Worm (Caenorhabditis elegans) whole organism, young adult: ENCODE data around the gene rfth-1.

Source experiments
- B0019.2 ChIP-seq: fragments of 200-800 bp; sonication (Bioruptor generic); conservative IDR thresholded peaks from 2 replicates; pipeline ENCODE4 v1.3.6; 2022; ENCODE audit warnings: missing genetic modification reagents, missing genetic modification characterization, missing compliant biosample characterization
- C17E4.6 ChIP-seq: fragments of 200-800 bp; sonication (Bioruptor generic); IDR thresholded peaks from 2 replicates; pipeline ENCODE4 v1.3.6; 2022; ENCODE audit warnings: missing genetic modification reagents, missing genetic modification characterization, missing compliant biosample characterization
- D2030.7 ChIP-seq: fragments of 200-800 bp; sonication (Bioruptor generic); IDR thresholded peaks from 2 replicates; pipeline ENCODE4 v1.3.6; 2022; ENCODE audit warnings: missing genetic modification reagents, missing genetic modification characterization, missing compliant biosample characterization
- F10E7.11 ChIP-seq: sonication (generic microtip); optimal IDR thresholded peaks from 2 replicates; lab custom pipeline; 2017; ENCODE audit warnings: mild to moderate bottlenecking, missing genetic modification characterization, moderate library complexity, missing compliant biosample characterization
- F37B4.10 ChIP-seq: fragments of 200-800 bp; sonication (Bioruptor generic); IDR thresholded peaks from 2 replicates; pipeline ENCODE4 v1.3.6; 2022; ENCODE audit warnings: missing genetic modification characterization, missing compliant biosample characterization
- F49E8.2 ChIP-seq: sonication (generic microtip); optimal IDR thresholded peaks from 3 replicates; lab custom pipeline; 2017; ENCODE audit warnings: missing genetic modification characterization, mild to moderate bottlenecking, missing compliant biosample characterization, antibody characterized with exemption, moderate library complexity; ENCODE audit not compliant: insufficient read depth
- F57A8.1 ChIP-seq: fragments of 200-800 bp; sonication (Bioruptor generic); optimal IDR thresholded peaks from 2 replicates; lab custom pipeline; 2018; ENCODE audit warnings: mild to moderate bottlenecking, missing genetic modification characterization, moderate library complexity, missing compliant biosample characterization
- F57C9.4 ChIP-seq: sonication (generic microtip); optimal IDR thresholded peaks from 2 replicates; lab custom pipeline; 2017; ENCODE audit warnings: mild to moderate bottlenecking, missing genetic modification characterization, missing compliant biosample characterization
- K12H6.12 ChIP-seq: fragments of 200-800 bp; sonication (Bioruptor generic); optimal IDR thresholded peaks from 2 replicates; lab custom pipeline; 2018; ENCODE audit warnings: mild to moderate bottlenecking, missing genetic modification characterization, missing compliant biosample characterization
- T07F8.4 ChIP-seq: sonication (generic microtip); optimal IDR thresholded peaks from 2 replicates; lab custom pipeline; 2016; ENCODE audit warnings: mild to moderate bottlenecking, missing genetic modification characterization, moderate library complexity, missing compliant biosample characterization
- Y53F4B.3 ChIP-seq: fragments of 200-800 bp; sonication (Bioruptor generic); IDR thresholded peaks from 2 replicates; pipeline ENCODE4 v1.3.6; 2022; ENCODE audit warnings: missing genetic modification reagents, missing genetic modification characterization, missing compliant biosample characterization
- Y95B8A.8 ChIP-seq: fragments of 200-800 bp; sonication (Bioruptor generic); IDR thresholded peaks from 2 replicates; pipeline ENCODE4 v1.3.6; 2022; ENCODE audit warnings: missing genetic modification reagents, missing genetic modification characterization, missing compliant biosample characterization
- ZK185.1 ChIP-seq: sonication (generic microtip); optimal IDR thresholded peaks from 2 replicates; lab custom pipeline; 2016; ENCODE audit warnings: mild to moderate bottlenecking, missing genetic modification characterization, missing compliant biosample characterization; ENCODE audit not compliant: poor library complexity, severe bottlenecking
- ama-1 ChIP-seq, 3 experiments: fragments of 150-350 bp in 1 of 3; sonication (generic microtip) in 2 of 3; optimal IDR thresholded peaks; 2 replicates each; lab custom pipeline; 2014 to 2018; ENCODE audit warnings: missing biosample characterization in 2 of 3, missing genetic modification characterization in 2 of 3, missing genetic modification reagents in 2 of 3
- aptf-2 ChIP-seq: fragments of 200-800 bp; sonication (Bioruptor generic); conservative IDR thresholded peaks from 2 replicates; pipeline ENCODE4 v1.3.6; 2022; ENCODE audit warnings: missing genetic modification reagents, missing genetic modification characterization, missing compliant biosample characterization
- attf-3 ChIP-seq: fragments of 200-800 bp; sonication (Bioruptor generic); conservative IDR thresholded peaks from 2 replicates; pipeline ENCODE4 v1.3.6; 2022; ENCODE audit warnings: missing genetic modification reagents, missing genetic modification characterization, missing compliant biosample characterization
- attf-5 ChIP-seq: fragments of 200-800 bp; sonication (Bioruptor generic); optimal IDR thresholded peaks from 2 replicates; lab custom pipeline; 2018; ENCODE audit warnings: mild to moderate bottlenecking, missing genetic modification characterization, missing compliant biosample characterization
- ceh-100 ChIP-seq: fragments of 200-800 bp; sonication (Bioruptor generic); IDR thresholded peaks from 2 replicates; pipeline ENCODE4 v1.3.6; 2022; ENCODE audit warnings: missing genetic modification reagents, missing genetic modification characterization, missing compliant biosample characterization
- ceh-27 ChIP-seq: fragments of 200-800 bp; sonication (Bioruptor generic); optimal IDR thresholded peaks from 2 replicates; lab custom pipeline; 2018; ENCODE audit warnings: mild to moderate bottlenecking, missing genetic modification characterization, moderate library complexity, missing compliant biosample characterization
- ceh-58 ChIP-seq: fragments of 200-800 bp; sonication (Bioruptor generic); IDR thresholded peaks from 2 replicates; pipeline ENCODE4 v1.3.6; 2022; ENCODE audit warnings: missing genetic modification characterization, missing compliant biosample characterization
- ceh-79 ChIP-seq: sonication (generic microtip); optimal IDR thresholded peaks from 2 replicates; lab custom pipeline; 2017; ENCODE audit warnings: mild to moderate bottlenecking, missing genetic modification characterization, missing compliant biosample characterization
- dpff-1 ChIP-seq: sonication (generic microtip); optimal IDR thresholded peaks from 2 replicates; lab custom pipeline; 2017; ENCODE audit warnings: mild to moderate bottlenecking, missing genetic modification characterization, missing compliant biosample characterization
- dpl-1 ChIP-seq: fragments of 150-350 bp; optimal IDR thresholded peaks from 2 replicates; lab custom pipeline; 2014; ENCODE audit warnings: missing biosample characterization, missing genetic modification reagents, missing genetic modification characterization
- efl-1 ChIP-seq: fragments of 150-350 bp; optimal IDR thresholded peaks from 2 replicates; lab custom pipeline; 2014; ENCODE audit warnings: missing biosample characterization, missing genetic modification reagents, missing genetic modification characterization
- egl-44 ChIP-seq: fragments of 200-800 bp; sonication (Bioruptor generic); IDR thresholded peaks from 2 replicates; pipeline ENCODE4 v1.3.6; 2022; ENCODE audit warnings: missing genetic modification reagents, missing genetic modification characterization, missing compliant biosample characterization
- fkh-3 ChIP-seq: sonication (generic microtip); optimal IDR thresholded peaks from 2 replicates; lab custom pipeline; 2016; ENCODE audit warnings: mild to moderate bottlenecking, missing genetic modification characterization, missing compliant biosample characterization
- gei-17 ChIP-seq: fragments of 200-800 bp; sonication (Bioruptor generic); optimal IDR thresholded peaks from 2 replicates; lab custom pipeline; 2018; ENCODE audit warnings: mild to moderate bottlenecking, missing genetic modification characterization, missing compliant biosample characterization
- him-1 ChIP-seq: sonication (generic microtip); optimal IDR thresholded peaks from 2 replicates; lab custom pipeline; 2016; ENCODE audit warnings: missing genotype, missing genetic modification reagents, missing genetic modification characterization, missing compliant biosample characterization
- hlh-12 ChIP-seq: sonication (generic microtip); optimal IDR thresholded peaks from 2 replicates; lab custom pipeline; 2016; ENCODE audit warnings: missing genetic modification characterization, missing compliant biosample characterization
- hmg-20 ChIP-seq: fragments of 200-800 bp; sonication (Bioruptor generic); IDR thresholded peaks from 2 replicates; pipeline ENCODE4 v1.3.6; 2022; ENCODE audit warnings: missing genetic modification reagents, missing genetic modification characterization, missing compliant biosample characterization
- hrde-1 ChIP-seq: sonication (generic microtip); optimal IDR thresholded peaks from 2 replicates; lab custom pipeline; 2016; ENCODE audit warnings: missing genetic modification characterization, mild to moderate bottlenecking, missing compliant biosample characterization, moderate library complexity, missing genotype, missing genetic modification reagents, borderline replicate concordance
- lin-26 ChIP-seq: fragments of 200-800 bp; sonication (Bioruptor generic); IDR thresholded peaks from 2 replicates; pipeline ENCODE4 v1.3.6; 2022; ENCODE audit warnings: missing genetic modification reagents, missing genetic modification characterization, missing compliant biosample characterization
- lin-40 ChIP-seq: sonication (generic microtip); optimal IDR thresholded peaks from 2 replicates; lab custom pipeline; 2016; ENCODE audit warnings: missing genetic modification characterization, mild to moderate bottlenecking, missing compliant biosample characterization, missing genotype, missing genetic modification reagents
- lsy-27 ChIP-seq: sonication (generic microtip); optimal IDR thresholded peaks from 2 replicates; lab custom pipeline; 2017; ENCODE audit warnings: missing genetic modification characterization, mild to moderate bottlenecking, missing compliant biosample characterization, antibody characterized with exemption, missing genotype, borderline replicate concordance; ENCODE audit not compliant: insufficient read depth
- madf-8 ChIP-seq: fragments of 200-800 bp; sonication (Bioruptor generic); conservative IDR thresholded peaks from 2 replicates; pipeline ENCODE4 v1.3.6; 2022; ENCODE audit warnings: missing genetic modification reagents, missing genetic modification characterization, missing compliant biosample characterization
- mcd-1 ChIP-seq: fragments of 200-800 bp; sonication (Bioruptor generic); IDR thresholded peaks from 2 replicates; pipeline ENCODE4 v1.3.6; 2022; ENCODE audit warnings: missing genetic modification reagents, missing genetic modification characterization, missing compliant biosample characterization
- mel-28 ChIP-seq: sonication (generic microtip); optimal IDR thresholded peaks from 2 replicates; lab custom pipeline; 2016; ENCODE audit warnings: borderline replicate concordance, mild to moderate bottlenecking, missing genetic modification characterization, missing compliant biosample characterization
- nfya-1 ChIP-seq: sonication (generic microtip); optimal IDR thresholded peaks from 2 replicates; lab custom pipeline; 2017; ENCODE audit warnings: antibody characterized with exemption, missing compliant biosample characterization, missing genetic modification characterization, borderline replicate concordance; ENCODE audit not compliant: insufficient read depth
- nfyb-1 ChIP-seq: fragments of 200-800 bp; sonication (Bioruptor generic); IDR thresholded peaks from 2 replicates; pipeline ENCODE4 v1.3.6; 2022; ENCODE audit warnings: missing genetic modification reagents, missing genetic modification characterization, missing compliant biosample characterization
- nhr-80 ChIP-seq: sonication (generic microtip); optimal IDR thresholded peaks from 2 replicates; lab custom pipeline; 2016; ENCODE audit warnings: missing genetic modification characterization, missing compliant biosample characterization
- pha-4 ChIP-seq: fragments of 150-350 bp; sonication (generic microtip); optimal IDR thresholded peaks from 2 replicates; lab custom pipeline; 2014; ENCODE audit warnings: missing biosample characterization, missing genetic modification reagents, missing genetic modification characterization
- rcor-1 ChIP-seq: fragments of 200-800 bp; sonication (Bioruptor generic); IDR thresholded peaks from 2 replicates; pipeline ENCODE4 v1.3.6; 2022; ENCODE audit warnings: missing genetic modification reagents, missing genetic modification characterization, missing compliant biosample characterization
- snpc-3.4 ChIP-seq: sonication (generic microtip); optimal IDR thresholded peaks from 2 replicates; lab custom pipeline; 2017; ENCODE audit warnings: missing genetic modification characterization, mild to moderate bottlenecking, missing compliant biosample characterization, antibody characterized with exemption, moderate library complexity, missing genotype, missing genetic modification reagents
- somi-1 ChIP-seq: fragments of 200-800 bp; sonication (Bioruptor generic); optimal IDR thresholded peaks from 2 replicates; lab custom pipeline; 2018; ENCODE audit warnings: mild to moderate bottlenecking, missing genetic modification characterization, missing compliant biosample characterization
- tbx-9 ChIP-seq: sonication (generic microtip); optimal IDR thresholded peaks from 2 replicates; lab custom pipeline; 2016; ENCODE audit warnings: borderline replicate concordance, missing genetic modification characterization, inconsistent platforms, missing compliant biosample characterization
- tlf-1 ChIP-seq: fragments of 200-800 bp; sonication (Bioruptor generic); optimal IDR thresholded peaks from 2 replicates; lab custom pipeline; 2018; ENCODE audit warnings: mild to moderate bottlenecking, missing genetic modification characterization, missing compliant biosample characterization
- ztf-22 ChIP-seq: fragments of 200-800 bp; sonication (Bioruptor generic); optimal IDR thresholded peaks from 2 replicates; lab custom pipeline; 2018; ENCODE audit warnings: mild to moderate bottlenecking, missing genetic modification characterization, moderate library complexity, missing compliant biosample characterization
- ztf-3 ChIP-seq: fragments of 200-800 bp; sonication (Bioruptor generic); optimal IDR thresholded peaks from 2 replicates; lab custom pipeline; 2018; ENCODE audit warnings: mild to moderate bottlenecking, missing genetic modification characterization, missing compliant biosample characterization

rfth-1 gene

ce11 chrIV:4473767-4474166, 37.3 kb downstream of the rfth-1 start (continued):
- no peak for TF ChIP-seq F37B4.10 (GFP tag; lab: Robert Waterston, UW)
- TF ChIP-seq D2030.7 (GFP tag; lab: Robert Waterston, UW) = no peak
- no peak for TF ChIP-seq egl-44 (GFP tag; lab: Robert Waterston, UW)
- TF ChIP-seq Y95B8A.8 = no peak
- TF ChIP-seq ceh-58 (GFP tag; lab: Robert Waterston, UW) = no peak
- no peak for TF ChIP-seq dpff-1
- 0 out of 2 replicates have a peak, but pooled peaks have one; percentile 26 for TF ChIP-seq mcd-1 (GFP tag; lab: Robert Waterston, UW)
- TF ChIP-seq lin-40 (tag; lab: Kevin White, UChicago) = no peak
- TF ChIP-seq mel-28 = no peak
- TF ChIP-seq nfya-1 (tag; lab: Kevin White, UChicago) = no peak
- no peak for TF ChIP-seq fkh-3
- TF ChIP-seq gei-17 (GFP tag; lab: Kevin White, UChicago) = no peak
- no peak for TF ChIP-seq efl-1
- no peak for TF ChIP-seq pha-4 (tag; lab: Kevin White, UChicago)
- no peak for TF ChIP-seq hmg-20 (GFP tag; lab: Robert Waterston, UW)
- TF ChIP-seq attf-5 (GFP tag; lab: Kevin White, UChicago) = no peak
- no peak for TF ChIP-seq lsy-27 (tag; lab: Kevin White, UChicago)
- TF ChIP-seq ceh-27 (GFP tag; lab: Kevin White, UChicago) = peak; percentile 1
- TF ChIP-seq hlh-12 (tag; lab: Kevin White, UChicago) = no peak
- no peak for TF ChIP-seq T07F8.4 (tag; lab: Kevin White, UChicago)
- no peak for TF ChIP-seq tbx-9 (tag; lab: Kevin White, UChicago)
- TF ChIP-seq tlf-1 (GFP tag; lab: Kevin White, UChicago) = no peak
- TF ChIP-seq Y53F4B.3 (GFP tag; lab: Robert Waterston, UW) = no peak
- no peak for TF ChIP-seq ztf-3 (GFP tag; lab: Kevin White, UChicago)
- no peak for TF ChIP-seq C17E4.6 (GFP tag; lab: Robert Waterston, UW)
- no peak for TF ChIP-seq ceh-100 (GFP tag; lab: Robert Waterston, UW)
- no peak for TF ChIP-seq dpl-1 (GFP tag; lab: Kevin White, UChicago)
- TF ChIP-seq attf-3 (GFP tag; lab: Robert Waterston, UW) = no peak
- no peak for TF ChIP-seq hrde-1 (tag; lab: Kevin White, UChicago)
- no peak for TF ChIP-seq F57C9.4
- no peak for TF ChIP-seq lin-26 (GFP tag; lab: Robert Waterston, UW)
- no peak for TF ChIP-seq aptf-2 (GFP tag; lab: Robert Waterston, UW)
- TF ChIP-seq nfyb-1 (GFP tag; lab: Robert Waterston, UW) = peak; percentile 37; the same call in 1 of the 2 replicates
- peak; percentile 16 for TF ChIP-seq somi-1 (GFP tag; lab: Kevin White, UChicago)
- no peak for TF ChIP-seq B0019.2
- no peak for TF ChIP-seq ZK185.1 (tag; lab: Kevin White, UChicago)
- TF ChIP-seq ceh-79 (tag; lab: Kevin White, UChicago) = no peak
- TF ChIP-seq snpc-3.4 (tag; lab: Kevin White, UChicago) = no peak
- TF ChIP-seq K12H6.12 (tag; lab: Kevin White, UChicago) = peak; percentile 6
- no peak for TF ChIP-seq him-1
- TF ChIP-seq ztf-22 (GFP tag; lab: Kevin White, UChicago) = no peak
- TF ChIP-seq ama-1 (optimal IDR thresholded peaks at IDR 0.05; lab: Kevin White, UChicago) = no peak
- TF ChIP-seq ama-1 (GFP tag; optimal IDR thresholded peaks at IDR 0.05; lab: Kevin White, UChicago) = no peak
- TF ChIP-seq F10E7.11 (tag; lab: Kevin White, UChicago) = no peak
- no peak for TF ChIP-seq rcor-1 (GFP tag; lab: Robert Waterston, UW)
- TF ChIP-seq madf-8 (GFP tag; lab: Robert Waterston, UW) = no peak
- no peak for TF ChIP-seq nhr-80 (tag; lab: Kevin White, UChicago)
- TF ChIP-seq F49E8.2 (tag; lab: Kevin White, UChicago) = no peak
- no peak for TF ChIP-seq F57A8.1
